Worm (Caenorhabditis elegans) whole organism, late embryonic: Measurements from ENCODE around the gene ZK822.1.

Experiments
- ama-1 ChIP-seq: fragments of 150-350 bp; optimal IDR thresholded peaks from 2 replicates; lab custom pipeline; 2014
- ets-4 ChIP-seq: sonication (generic microtip); optimal IDR thresholded peaks from 2 replicates; lab custom pipeline; 2016; ENCODE audit warnings: missing genetic modification characterization, missing compliant biosample characterization
- hlh-30 ChIP-seq: sonication (generic microtip); optimal IDR thresholded peaks from 2 replicates; lab custom pipeline; 2017; ENCODE audit warnings: antibody characterized with exemption, missing genetic modification characterization, missing compliant biosample characterization; ENCODE audit not compliant: insufficient read depth

DNA sequence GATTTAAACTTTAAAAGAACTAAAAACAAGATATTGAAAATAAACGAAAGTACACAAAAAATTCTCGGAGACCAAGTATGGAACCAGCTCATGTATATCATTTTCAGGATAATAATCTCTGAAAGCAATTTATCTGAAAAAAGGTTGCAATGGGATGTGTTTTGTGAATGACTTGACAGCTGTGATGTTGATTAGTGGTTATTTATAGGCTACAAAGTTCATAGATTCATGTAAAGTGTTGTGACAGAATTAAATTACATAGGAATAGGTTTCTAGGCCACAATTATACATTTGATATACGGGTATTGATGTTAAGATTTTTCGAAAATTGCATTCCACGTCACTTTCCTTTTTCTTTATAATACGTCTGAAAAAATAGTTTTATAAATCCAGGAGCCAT lies 43.4 kb upstream of the ZK822.1 start, which contains the start of gene srj-1:
- TF ChIP-seq hlh-30: no peak
- TF ChIP-seq ets-4: no peak
- TF ChIP-seq ama-1 (lab: Kevin White, UChicago): no peak
